Worm (Caenorhabditis elegans): Measurements from ENCODE around the gene C45G9.12.

DNA sequence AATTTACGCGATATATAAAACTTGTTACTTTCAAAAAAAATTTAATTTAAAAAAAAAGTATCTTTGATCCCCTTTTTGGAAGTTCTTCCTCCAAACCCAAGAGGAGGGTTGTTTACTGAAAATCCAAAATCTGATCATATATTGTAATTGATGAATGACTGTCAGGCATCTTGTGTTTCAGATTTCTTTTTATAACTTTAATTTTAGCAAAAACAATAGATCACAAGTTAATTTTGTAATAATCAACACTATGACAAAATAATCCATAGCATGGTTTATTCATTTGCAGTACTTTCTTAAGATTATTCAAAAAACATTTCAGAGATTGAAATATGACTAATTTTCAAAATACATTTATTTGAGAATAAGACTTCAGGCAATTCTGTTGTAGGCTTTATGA is 20.9 kb upstream of the C45G9.12 start:
- TF ChIP-seq pes-1 (GFP tag; IDR thresholded peaks at IDR 0.05) (no peak), F13C5.2 (tag; optimal IDR thresholded peaks at IDR 0.05) (no peak), tbx-11 (GFP tag; IDR thresholded peaks at IDR 0.05) (no peak), B0310.2 (tag; optimal IDR thresholded peaks at IDR 0.05) (no peak), ama-1 (optimal IDR thresholded peaks at IDR 0.05) (no peak), hmbx-1 (tag; optimal IDR thresholded peaks at IDR 0.05) (no peak), ceh-36 (tag; optimal IDR thresholded peaks at IDR 0.05) (no peak), aly-1 (tag; optimal IDR thresholded peaks at IDR 0.05) (no peak), ets-7 (tag; optimal IDR thresholded peaks at IDR 0.05) (no peak), ceh-13 (GFP tag; optimal IDR thresholded peaks at IDR 0.05) (no peak)

Measured in whole organism, early embryonic.